Worm (Caenorhabditis elegans): ENCODE data around the gene F35G12.5.

Gene F35G12.5

DNA sequence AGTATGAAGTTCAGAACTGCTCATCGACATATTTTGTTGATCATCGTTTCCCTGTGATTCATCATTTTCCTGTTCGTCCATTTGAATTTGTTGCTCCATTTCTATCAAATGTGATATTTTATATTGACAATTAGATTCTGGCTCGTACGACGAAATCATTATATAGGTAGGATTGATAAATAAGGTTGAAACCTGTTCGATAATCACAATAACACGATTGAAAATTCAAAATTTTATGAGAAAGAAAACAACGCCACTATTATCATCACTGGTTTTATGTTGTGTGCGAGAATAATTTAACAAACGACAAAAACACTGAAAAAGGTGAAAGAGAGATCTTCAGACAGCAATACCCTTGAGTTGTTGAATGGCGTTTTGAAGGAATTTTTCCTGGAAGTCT, 10.4 kb downstream of the F35G12.5 start, which contains the start of gene apc-11:
TSS of gene apc-11 (minus strand) at position 101 of the 400 bp plus-strand sequence.
- TF ChIP-seq fos-1 (tag; optimal IDR thresholded peaks at IDR 0.05) (no peak), egl-27 (tag; optimal IDR thresholded peaks at IDR 0.05) (no peak), C34F6.9 (tag; optimal IDR thresholded peaks at IDR 0.05) (no peak)

DNA sequence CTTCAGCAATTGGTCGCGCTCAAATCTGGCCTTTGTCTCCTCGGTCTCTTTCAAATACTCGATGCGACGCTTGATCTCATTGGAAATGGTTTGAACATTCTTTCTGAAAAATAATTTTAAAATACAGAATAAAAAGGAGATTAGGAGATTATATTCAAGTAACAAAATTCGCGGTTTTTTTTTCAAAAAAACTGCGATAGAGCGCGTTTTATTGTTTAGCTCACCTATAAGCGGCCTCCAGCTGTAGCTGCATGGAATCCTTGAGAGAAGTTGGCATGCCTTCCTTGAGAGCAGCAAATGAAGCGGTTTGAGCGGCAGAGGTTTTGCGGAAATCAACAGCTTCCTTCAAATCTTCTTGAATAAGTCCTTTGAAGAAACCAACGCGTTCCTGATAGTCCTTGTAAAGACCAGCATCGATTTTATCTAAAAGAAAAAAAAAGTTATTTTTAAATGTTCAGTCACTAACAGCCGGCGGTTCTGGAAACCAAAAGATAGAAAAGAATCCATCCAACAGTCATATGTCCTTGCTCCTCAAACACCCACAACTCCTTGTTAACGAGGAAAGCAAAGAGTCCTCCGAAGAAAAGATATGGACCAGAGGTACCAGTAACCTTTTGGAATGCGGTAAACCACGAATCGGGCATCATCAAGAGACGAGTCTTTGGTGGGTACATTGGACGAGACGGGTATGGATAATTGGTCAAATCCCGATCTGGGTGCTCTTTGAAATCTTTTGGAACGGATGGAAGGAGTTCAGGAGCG, 11.0 kb downstream of the F35G12.5 start:
- TF ChIP-seq C34F6.9 (tag; optimal IDR thresholded peaks at IDR 0.05) (no peak), nhr-25 (tag; optimal IDR thresholded peaks at IDR 0.05) (no peak), lin-39 (tag; optimal IDR thresholded peaks at IDR 0.05) (no peak), lin-11 (tag; optimal IDR thresholded peaks at IDR 0.05) (no peak), mbf-1 (tag; optimal IDR thresholded peaks at IDR 0.05) (no peak), unc-62 (GFP tag; optimal IDR thresholded peaks at IDR 0.05) (no peak), crh-2 (tag; optimal IDR thresholded peaks at IDR 0.05) (no peak), ama-1 (optimal IDR thresholded peaks at IDR 0.05) (no peak), nhr-6 (tag; optimal IDR thresholded peaks at IDR 0.05) (no peak), sma-3 (GFP tag; optimal IDR thresholded peaks at IDR 0.05) (no peak), ztf-11 (tag; optimal IDR thresholded peaks at IDR 0.05) (no peak), elt-1 (tag; optimal IDR thresholded peaks at IDR 0.05) (no peak), peb-1 (tag; optimal IDR thresholded peaks at IDR 0.05) (no peak), dmd-4 (tag; optimal IDR thresholded peaks at IDR 0.05) (no peak), nhr-21 (tag; optimal IDR thresholded peaks at IDR 0.05) (no peak), nhr-237 (tag; optimal IDR thresholded peaks at IDR 0.05) (no peak)

DNA sequence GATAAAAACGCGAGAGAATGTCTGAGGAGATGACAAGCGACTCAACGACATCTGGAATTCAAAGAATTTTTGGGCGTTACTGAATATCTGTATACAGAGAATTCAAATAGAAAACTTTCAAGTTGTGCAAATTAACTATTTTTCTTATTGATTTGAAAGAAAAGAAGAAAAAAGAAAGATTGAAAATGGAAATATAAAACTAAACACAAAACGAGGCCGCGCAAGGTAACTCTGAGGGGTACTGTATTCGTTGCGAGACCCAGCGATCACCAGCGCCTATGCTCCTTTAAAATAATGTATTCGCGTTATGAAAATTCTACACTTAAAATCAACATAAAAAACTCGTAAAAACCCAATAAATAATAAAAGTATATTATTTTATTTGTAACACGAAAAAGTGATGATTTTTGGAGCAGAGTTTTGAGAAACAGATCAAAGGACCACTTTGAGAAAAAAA, 11.9 kb downstream of the F35G12.5 start, which contains the start of gene asb-1:
TSS of gene asb-1 (minus strand) at position 51 of the 457 bp plus-strand sequence.
- TF ChIP-seq ceh-82 (tag; optimal IDR thresholded peaks at IDR 0.05): no peak
- no peak for TF ChIP-seq sma-3 (GFP tag; optimal IDR thresholded peaks at IDR 0.05)
- TF ChIP-seq ztf-1 (GFP tag; conservative IDR thresholded peaks at IDR 0.05): no peak
- TF ChIP-seq zag-1 (tag; optimal IDR thresholded peaks at IDR 0.05): no peak
- TF ChIP-seq F13H6.1 (tag; optimal IDR thresholded peaks at IDR 0.05): no peak
- no peak for TF ChIP-seq nhr-129 (tag; optimal IDR thresholded peaks at IDR 0.05)
- TF ChIP-seq crh-2 (tag; optimal IDR thresholded peaks at IDR 0.05): no peak
- no peak for TF ChIP-seq sma-9 (GFP tag; optimal IDR thresholded peaks at IDR 0.05)
- TF ChIP-seq sma-9 (tag; optimal IDR thresholded peaks at IDR 0.05): no peak
- no peak for TF ChIP-seq snpc-4 (tag; optimal IDR thresholded peaks at IDR 0.05)
- TF ChIP-seq lin-13 (GFP tag; optimal IDR thresholded peaks at IDR 0.05): no peak
- no peak for TF ChIP-seq R02D3.7 (tag; optimal IDR thresholded peaks at IDR 0.05)
- TF ChIP-seq mbf-1 (tag; optimal IDR thresholded peaks at IDR 0.05): no peak
- TF ChIP-seq nhr-237 (tag; optimal IDR thresholded peaks at IDR 0.05): no peak
- no peak for TF ChIP-seq nhr-6 (tag; optimal IDR thresholded peaks at IDR 0.05)
- TF ChIP-seq nhr-10 (tag; optimal IDR thresholded peaks at IDR 0.05): no peak
- no peak for TF ChIP-seq nhr-23 (tag; optimal IDR thresholded peaks at IDR 0.05)
- no peak for TF ChIP-seq dmd-4 (tag; optimal IDR thresholded peaks at IDR 0.05)
- no peak for TF ChIP-seq nhr-25 (tag; optimal IDR thresholded peaks at IDR 0.05)
- TF ChIP-seq ama-1 (optimal IDR thresholded peaks at IDR 0.05): no peak
- no peak for TF ChIP-seq fos-1 (tag; optimal IDR thresholded peaks at IDR 0.05)

DNA sequence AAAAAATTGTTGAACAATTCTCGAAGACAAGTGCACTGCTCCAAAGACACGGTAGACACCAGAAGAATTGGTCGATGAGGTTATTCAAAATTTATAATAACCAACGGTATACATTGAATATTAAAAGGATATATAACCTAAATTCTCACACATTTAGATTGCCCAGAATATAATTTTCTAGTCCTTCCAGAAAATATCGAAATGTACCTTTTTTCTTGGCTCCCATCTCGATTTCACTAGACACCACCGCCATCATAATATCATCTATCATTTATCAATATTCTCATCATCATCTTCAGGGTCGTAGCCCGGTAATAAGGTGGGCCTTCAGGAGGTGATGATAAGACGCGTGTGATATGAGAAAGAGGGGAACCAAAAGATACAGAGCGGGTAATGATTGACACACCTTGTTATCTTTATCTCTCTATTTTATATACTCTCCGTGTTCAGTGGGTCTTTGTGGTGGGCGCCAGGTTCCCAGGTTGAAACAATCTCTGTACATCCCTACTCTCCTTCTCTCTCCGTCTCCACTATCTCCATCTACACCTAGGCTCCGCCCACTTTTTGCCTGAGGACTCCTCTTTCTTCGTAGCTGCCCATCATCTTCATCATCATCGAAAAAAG, 16.3 kb downstream of the F35G12.5 start, which contains the start of gene mab-21:
TSS of gene mab-21 (plus strand) at position 615 of the 624 bp plus-strand sequence.
- peak; percentile 34 for TF ChIP-seq sem-4 (tag; optimal IDR thresholded peaks at IDR 0.05)
- no peak for TF ChIP-seq alr-1 (tag; optimal IDR thresholded peaks at IDR 0.05)
- peak; percentile 26 for TF ChIP-seq nhr-129 (tag; optimal IDR thresholded peaks at IDR 0.05)
- no peak for TF ChIP-seq elt-1 (tag; optimal IDR thresholded peaks at IDR 0.05)
- no peak for TF ChIP-seq nhr-11 (tag; optimal IDR thresholded peaks at IDR 0.05)
- TF ChIP-seq fos-1 (tag; optimal IDR thresholded peaks at IDR 0.05): peak; percentile 12
- TF ChIP-seq Y55F3AM.14 (GFP tag; optimal IDR thresholded peaks at IDR 0.05): no peak
- peak; percentile 61 for TF ChIP-seq F13H6.1 (tag; optimal IDR thresholded peaks at IDR 0.05)
- TF ChIP-seq sma-3 (GFP tag; optimal IDR thresholded peaks at IDR 0.05): no peak
- TF ChIP-seq lin-39 (tag; optimal IDR thresholded peaks at IDR 0.05): no peak
- no peak for TF ChIP-seq peb-1 (tag; optimal IDR thresholded peaks at IDR 0.05)
- no peak for TF ChIP-seq ceh-16 (tag; optimal IDR thresholded peaks at IDR 0.05)
- no peak for TF ChIP-seq mab-5 (tag; optimal IDR thresholded peaks at IDR 0.05)
- TF ChIP-seq sma-9 (GFP tag; optimal IDR thresholded peaks at IDR 0.05): peak; percentile 35
- TF ChIP-seq sma-9 (tag; optimal IDR thresholded peaks at IDR 0.05): no peak
- no peak for TF ChIP-seq nhr-237 (tag; optimal IDR thresholded peaks at IDR 0.05)
- TF ChIP-seq unc-62 (GFP tag; optimal IDR thresholded peaks at IDR 0.05): no peak
- no peak for TF ChIP-seq unc-55 (GFP tag; optimal IDR thresholded peaks at IDR 0.05)
- no peak for TF ChIP-seq nhr-6 (tag; optimal IDR thresholded peaks at IDR 0.05)
- no peak for TF ChIP-seq ztf-4 (tag; optimal IDR thresholded peaks at IDR 0.05)
- TF ChIP-seq dmd-4 (tag; optimal IDR thresholded peaks at IDR 0.05): no peak
- TF ChIP-seq C34F6.9 (tag; optimal IDR thresholded peaks at IDR 0.05): no peak
- no peak for TF ChIP-seq mbf-1 (tag; optimal IDR thresholded peaks at IDR 0.05)
- TF ChIP-seq lin-13 (GFP tag; optimal IDR thresholded peaks at IDR 0.05): no peak
- TF ChIP-seq unc-39 (tag; optimal IDR thresholded peaks at IDR 0.05): no peak
- TF ChIP-seq lsy-2 (tag; optimal IDR thresholded peaks at IDR 0.05): peak in 1 of 2 experiments; percentile 26
- TF ChIP-seq lin-11 (tag; optimal IDR thresholded peaks at IDR 0.05): no peak
- TF ChIP-seq gmeb-1 (tag; optimal IDR thresholded peaks at IDR 0.05): no peak

Data from whole organism, L2 larva.